Fruit fly (Drosophila melanogaster) whole organism, embryonic: Measurements from ENCODE around the gene scrib.
A peak's percentile ranks its signal among the peaks of the same experiment; 100 is the strongest.

Source experiments
- Adf1 ChIP-seq: fragments of 200-800 bp; sonication (Bioruptor generic); IDR thresholded peaks from 2 replicates; pipeline ENCODE4 v1.3.6; 2022; ENCODE audit warnings: missing biosample characterization, missing genetic modification characterization
- Atf3 ChIP-seq: fragments of 200-800 bp; sonication (Bioruptor generic); optimal IDR thresholded peaks from 3 replicates; lab custom pipeline; 2016; ENCODE audit warnings: missing biosample characterization, missing genetic modification characterization
- B-H1 ChIP-seq: fragments of 200-800 bp; sonication (Bioruptor generic); IDR thresholded peaks from 3 replicates; pipeline ENCODE4 v1.3.6; 2022; ENCODE audit warnings: missing biosample characterization, missing genetic modification characterization
- CG10979 ChIP-seq: fragments of 200-800 bp; sonication (Bioruptor generic); optimal IDR thresholded peaks from 2 replicates; lab custom pipeline; 2018; ENCODE audit warnings: missing biosample characterization, mild to moderate bottlenecking, missing genetic modification characterization, moderate library complexity
- CG11247 ChIP-seq: fragments of 200-800 bp; sonication (Bioruptor generic); IDR thresholded peaks from 2 replicates; pipeline ENCODE4 v1.3.6; 2022; ENCODE audit warnings: missing biosample characterization, missing genetic modification characterization
- CG11723 ChIP-seq: fragments of 200-800 bp; sonication (Bioruptor generic); optimal IDR thresholded peaks from 2 replicates; lab custom pipeline; 2017; ENCODE audit warnings: missing biosample characterization, mild to moderate bottlenecking, missing genetic modification characterization
- CG12391 ChIP-seq: fragments of 200-800 bp; sonication (Bioruptor generic); optimal IDR thresholded peaks from 3 replicates; lab custom pipeline; 2018; ENCODE audit warnings: missing biosample characterization, mild to moderate bottlenecking, missing genetic modification characterization, moderate library complexity
- CG17568 ChIP-seq: fragments of 200-800 bp; sonication (Bioruptor generic); optimal IDR thresholded peaks from 2 replicates; lab custom pipeline; 2018; ENCODE audit warnings: missing biosample characterization, mild to moderate bottlenecking, missing genetic modification characterization, moderate library complexity
- CG17802 ChIP-seq: fragments of 200-800 bp; sonication (Bioruptor generic); optimal IDR thresholded peaks from 2 replicates; lab custom pipeline; 2018; ENCODE audit warnings: missing biosample characterization, mild to moderate bottlenecking, missing genetic modification characterization, moderate library complexity
- CG2116 ChIP-seq: fragments of 200-800 bp; sonication (Bioruptor generic); optimal IDR thresholded peaks from 3 replicates; lab custom pipeline; 2018; ENCODE audit warnings: missing biosample characterization, mild to moderate bottlenecking, missing genetic modification characterization
- CG2202 ChIP-seq: fragments of 200-800 bp; sonication (Bioruptor generic); optimal IDR thresholded peaks from 2 replicates; lab custom pipeline; 2018; ENCODE audit warnings: missing biosample characterization, mild to moderate bottlenecking, missing genetic modification characterization
- CG2889 ChIP-seq: fragments of 200-800 bp; sonication (Bioruptor generic); IDR thresholded peaks from 3 replicates; pipeline ENCODE4 v1.3.6; 2022; ENCODE audit warnings: missing biosample characterization, missing genetic modification characterization
- CG31224 ChIP-seq: fragments of 200-800 bp; sonication (Bioruptor generic); IDR thresholded peaks from 2 replicates; pipeline ENCODE4 v1.3.6; 2022; ENCODE audit warnings: missing biosample characterization, missing genetic modification characterization
- CG34376 ChIP-seq: fragments of 200-800 bp; sonication (Bioruptor generic); optimal IDR thresholded peaks from 2 replicates; lab custom pipeline; 2018; ENCODE audit warnings: missing biosample characterization, mild to moderate bottlenecking, missing genetic modification characterization
- CG5245 ChIP-seq: fragments of 200-800 bp; sonication (Bioruptor generic); optimal IDR thresholded peaks from 3 replicates; lab custom pipeline; 2016; ENCODE audit warnings: missing biosample characterization, missing genetic modification characterization
- CG6689 ChIP-seq: fragments of 200-800 bp; sonication (Bioruptor generic); IDR thresholded peaks from 2 replicates; pipeline ENCODE4 v1.3.6; 2022; ENCODE audit warnings: missing biosample characterization, missing genetic modification characterization
- CHES-1-like ChIP-seq: fragments of 200-800 bp; sonication (Bioruptor generic); optimal IDR thresholded peaks from 2 replicates; lab custom pipeline; 2016; ENCODE audit warnings: missing biosample characterization, missing genetic modification characterization
- CkIIα-i1 ChIP-seq: fragments of 200-800 bp; sonication (Bioruptor generic); IDR thresholded peaks from 2 replicates; pipeline ENCODE4 v1.3.6; 2022; ENCODE audit warnings: missing biosample characterization, missing genetic modification characterization
- CoRest ChIP-seq: fragments of 200-800 bp; sonication (Bioruptor generic); optimal IDR thresholded peaks from 3 replicates; lab custom pipeline; 2018; ENCODE audit warnings: missing biosample characterization, mild to moderate bottlenecking, missing genetic modification characterization, moderate library complexity
- Deaf1 ChIP-seq: fragments of 200-800 bp; optimal IDR thresholded peaks from 3 replicates; lab custom pipeline; 2019; ENCODE audit warnings: missing biosample characterization, mild to moderate bottlenecking, missing genetic modification characterization, moderate library complexity
- Dip2 ChIP-seq: fragments of 200-800 bp; sonication (Bioruptor generic); IDR thresholded peaks from 2 replicates; pipeline ENCODE4 v1.3.6; 2022; ENCODE audit warnings: missing biosample characterization, missing genetic modification characterization
- Doc2 ChIP-seq: fragments of 200-800 bp; sonication (Bioruptor generic); IDR thresholded peaks from 2 replicates; pipeline ENCODE4 v1.3.6; 2022; ENCODE audit warnings: missing biosample characterization, missing genetic modification characterization
- Fer2 ChIP-seq: fragments of 200-800 bp; sonication (Bioruptor generic); optimal IDR thresholded peaks from 2 replicates; lab custom pipeline; 2018; ENCODE audit warnings: missing biosample characterization, mild to moderate bottlenecking, missing genetic modification characterization, moderate library complexity
- Fer3 ChIP-seq: fragments of 200-800 bp; sonication (Bioruptor generic); optimal IDR thresholded peaks from 2 replicates; lab custom pipeline; 2018; ENCODE audit warnings: missing biosample characterization, mild to moderate bottlenecking, missing genetic modification characterization, moderate library complexity
- HLH3B ChIP-seq: fragments of 200-800 bp; sonication (Bioruptor generic); IDR thresholded peaks from 2 replicates; pipeline ENCODE4 v1.3.6; 2022; ENCODE audit warnings: missing biosample characterization, missing genetic modification characterization
- HLHmδ ChIP-seq: fragments of 200-800 bp; sonication (Bioruptor generic); optimal IDR thresholded peaks from 2 replicates; lab custom pipeline; 2018; ENCODE audit warnings: missing biosample characterization, mild to moderate bottlenecking, missing genetic modification characterization, moderate library complexity
- HmgD ChIP-seq: fragments of 200-800 bp; sonication (Bioruptor generic); optimal IDR thresholded peaks from 3 replicates; lab custom pipeline; 2016; ENCODE audit warnings: missing biosample characterization, missing genetic modification characterization
- Hsf ChIP-seq: fragments of 200-800 bp; sonication (Bioruptor generic); optimal IDR thresholded peaks from 3 replicates; lab custom pipeline; 2016; ENCODE audit warnings: missing biosample characterization, missing genetic modification characterization
- Jarid2 ChIP-seq: fragments of 200-800 bp; sonication (Bioruptor generic); optimal IDR thresholded peaks from 3 replicates; lab custom pipeline; 2017; ENCODE audit warnings: mild to moderate bottlenecking, missing biosample characterization, missing genetic modification reagents, missing genetic modification characterization
- NFAT ChIP-seq: fragments of 200-800 bp; sonication (Bioruptor generic); IDR thresholded peaks from 2 replicates; pipeline ENCODE4 v1.3.6; 2022; ENCODE audit warnings: missing biosample characterization, missing genetic modification characterization
- Nf-YC ChIP-seq: fragments of 200-800 bp; optimal IDR thresholded peaks from 3 replicates; lab custom pipeline; 2019; ENCODE audit warnings: missing biosample characterization, mild to moderate bottlenecking, missing genetic modification characterization, moderate library complexity
- Oaz ChIP-seq: fragments of 200-800 bp; sonication (Bioruptor generic); IDR thresholded peaks from 2 replicates; pipeline ENCODE4 v1.3.6; 2022; ENCODE audit warnings: missing biosample characterization, missing genetic modification characterization
- Ptx1 ChIP-seq: fragments of 200-800 bp; sonication (Bioruptor generic); IDR thresholded peaks from 2 replicates; pipeline ENCODE4 v1.3.6; 2022; ENCODE audit warnings: missing biosample characterization, missing genetic modification characterization
- Sin3A ChIP-seq: fragments of >200 bp; optimal IDR thresholded peaks from 2 replicates; lab custom pipeline; 2018
- Sox102F ChIP-seq: fragments of 200-800 bp; sonication (Bioruptor generic); optimal IDR thresholded peaks from 2 replicates; lab custom pipeline; 2018; ENCODE audit warnings: missing biosample characterization, mild to moderate bottlenecking, missing genetic modification characterization, moderate library complexity
- Vsx1 ChIP-seq: fragments of 200-800 bp; sonication (Bioruptor generic); optimal IDR thresholded peaks from 2 replicates; lab custom pipeline; 2017; ENCODE audit warnings: missing biosample characterization, mild to moderate bottlenecking, missing genetic modification characterization, missing genetic modification reagents
- YL-1 ChIP-seq: fragments of 200-800 bp; sonication (Bioruptor generic); optimal IDR thresholded peaks from 3 replicates; lab custom pipeline; 2017; ENCODE audit warnings: missing biosample characterization, mild to moderate bottlenecking, missing genetic modification characterization
- bbx ChIP-seq: fragments of 200-800 bp; sonication (Bioruptor generic); IDR thresholded peaks from 2 replicates; pipeline ENCODE4 v1.3.6; 2022; ENCODE audit warnings: missing biosample characterization, missing genetic modification characterization; ENCODE audit not compliant: partially characterized antibody
- bcd ChIP-seq: fragments of 200-800 bp; sonication (Bioruptor generic); optimal IDR thresholded peaks from 2 replicates; lab custom pipeline; 2017; ENCODE audit warnings: missing biosample characterization, mild to moderate bottlenecking, missing genetic modification characterization
- btn ChIP-seq: fragments of 200-800 bp; sonication (Bioruptor generic); optimal IDR thresholded peaks from 2 replicates; lab custom pipeline; 2016; ENCODE audit warnings: missing biosample characterization, missing genetic modification characterization
- da ChIP-seq: fragments of 200-800 bp; sonication (Bioruptor generic); optimal IDR thresholded peaks from 2 replicates; lab custom pipeline; 2016; ENCODE audit warnings: missing biosample characterization, missing genetic modification characterization
- danr ChIP-seq: fragments of 200-800 bp; sonication (Bioruptor generic); IDR thresholded peaks from 2 replicates; pipeline ENCODE4 v1.3.6; 2022; ENCODE audit warnings: missing biosample characterization, missing genetic modification characterization
- dmrt99B ChIP-seq: fragments of 200-800 bp; sonication (Bioruptor generic); optimal IDR thresholded peaks from 2 replicates; lab custom pipeline; 2018; ENCODE audit warnings: missing biosample characterization, mild to moderate bottlenecking, missing genetic modification characterization, moderate library complexity
- dysf ChIP-seq: fragments of 200-800 bp; sonication (Bioruptor generic); IDR thresholded peaks from 3 replicates; pipeline ENCODE4 v1.3.6; 2022; ENCODE audit warnings: missing biosample characterization, missing genetic modification characterization
- fru ChIP-seq: fragments of >200 bp; optimal IDR thresholded peaks from 2 replicates; lab custom pipeline; 2017
- h ChIP-seq: fragments of >200 bp; optimal IDR thresholded peaks from 2 replicates; lab custom pipeline; 2017
- klu ChIP-seq: fragments of 200-800 bp; sonication (Bioruptor generic); IDR thresholded peaks from 2 replicates; pipeline ENCODE4 v1.3.6; 2022; ENCODE audit warnings: missing biosample characterization, missing genetic modification characterization
- lab ChIP-seq: fragments of 200-800 bp; sonication (Bioruptor generic); optimal IDR thresholded peaks from 3 replicates; lab custom pipeline; 2017; ENCODE audit warnings: missing biosample characterization, missing genetic modification characterization, mild to moderate bottlenecking, moderate library complexity, missing genetic modification reagents
- otp ChIP-seq: fragments of 200-800 bp; sonication (Bioruptor generic); IDR thresholded peaks from 3 replicates; pipeline ENCODE4, ENCODE4 v1.3.6; 2022; ENCODE audit warnings: missing biosample characterization, missing genetic modification characterization
- sisA ChIP-seq: fragments of 200-800 bp; sonication (Bioruptor generic); IDR thresholded peaks from 2 replicates; pipeline ENCODE4 v1.3.6; 2022; ENCODE audit warnings: missing biosample characterization, missing genetic modification characterization
- tgo ChIP-seq: fragments of 200-800 bp; sonication (Bioruptor generic); IDR thresholded peaks from 3 replicates; pipeline ENCODE4 v1.3.6; 2022; ENCODE audit warnings: missing biosample characterization, missing genetic modification characterization
- tna ChIP-seq: fragments of 200-800 bp; sonication (Bioruptor generic); IDR thresholded peaks from 2 replicates; pipeline ENCODE4 v1.3.6; 2022; ENCODE audit warnings: missing biosample characterization, missing genetic modification characterization; ENCODE audit not compliant: partially characterized antibody
- vnd ChIP-seq: fragments of 200-800 bp; sonication (Bioruptor generic); IDR thresholded peaks from 3 replicates; pipeline ENCODE4 v1.3.6; 2022; ENCODE audit warnings: missing biosample characterization, missing genetic modification characterization; ENCODE audit not compliant: partially characterized antibody

scrib gene

DNA sequence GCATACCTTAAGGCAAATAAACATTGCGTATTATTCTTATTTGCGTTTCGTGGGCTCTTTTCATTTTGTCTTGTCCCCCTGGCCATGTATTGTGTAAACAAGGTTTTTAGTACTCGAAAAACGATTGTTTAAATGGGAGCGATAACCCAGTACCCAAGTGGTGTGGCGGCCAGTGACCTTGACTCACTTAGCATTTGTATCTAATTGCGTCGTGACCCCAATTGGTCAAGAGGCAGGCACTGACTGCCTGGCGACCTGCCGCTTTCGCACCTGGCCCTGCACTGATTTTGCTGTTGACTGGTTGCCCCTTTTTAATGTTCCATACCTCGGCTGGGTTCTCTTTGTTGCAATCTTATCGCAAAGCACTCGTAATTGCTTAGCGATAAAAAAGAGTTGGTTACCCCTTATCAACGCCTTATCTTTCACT, 52.0 kb downstream of the scrib start (continued):
- TF ChIP-seq tgo (GFP tag; lab: Robert Waterston, UW): no peak
- TF ChIP-seq Nf-YC (tag; lab: Kevin White, UChicago): no peak
- no peak for TF ChIP-seq bcd (GFP tag; lab: Kevin White, UChicago)
- TF ChIP-seq Doc2 (GFP tag; lab: Robert Waterston, UW): no peak
- TF ChIP-seq CG6689: no peak
- TF ChIP-seq Fer2 (tag; lab: Kevin White, UChicago): no peak
- TF ChIP-seq CG12391 (tag; lab: Kevin White, UChicago): no peak
- TF ChIP-seq CG2202 (tag; lab: Kevin White, UChicago): no peak
- TF ChIP-seq HLHmδ (GFP tag; lab: Kevin White, UChicago): no peak
- no peak for TF ChIP-seq btn (GFP tag; lab: Kevin White, UChicago)
- TF ChIP-seq CG11723 (GFP tag; lab: Kevin White, UChicago): no peak
- TF ChIP-seq Atf3 (GFP tag; lab: Kevin White, UChicago): no peak
- no peak for TF ChIP-seq CG5245 (GFP tag; lab: Kevin White, UChicago)
- TF ChIP-seq CHES-1-like (GFP tag; lab: Kevin White, UChicago): no peak
- peak; percentile 64 for TF ChIP-seq CG34376 (GFP tag; lab: Kevin White, UChicago)
- TF ChIP-seq Sox102F (GFP tag; lab: Kevin White, UChicago): peak; percentile 20
- no peak for TF ChIP-seq tna
- TF ChIP-seq fru: no peak
- TF ChIP-seq sisA (GFP tag; lab: Robert Waterston, UW): no peak
- no peak for TF ChIP-seq Dip2 (GFP tag; lab: Robert Waterston, UW)
- peak; percentile 2 for TF ChIP-seq Deaf1 (tag; lab: Kevin White, UChicago)
- TF ChIP-seq CkIIα-i1 (GFP tag; lab: Robert Waterston, UW): no peak
- TF ChIP-seq lab (GFP tag; lab: Kevin White, UChicago): peak; percentile 67
- TF ChIP-seq B-H1: no peak
- no peak for TF ChIP-seq HmgD (GFP tag; lab: Kevin White, UChicago)
- no peak; the same call in 1 of the 2 replicates for TF ChIP-seq HLH3B (GFP tag; lab: Robert Waterston, UW)
- TF ChIP-seq Adf1 (GFP tag; lab: Robert Waterston, UW): peak; percentile 26; the same call in 1 of the 2 replicates
- no peak for TF ChIP-seq dysf (GFP tag; lab: Robert Waterston, UW)
- no peak for TF ChIP-seq bbx (GFP tag; lab: Robert Waterston, UW)
- no peak for TF ChIP-seq h (lab: Kevin White, UChicago)
- no peak for TF ChIP-seq otp (GFP tag; lab: Robert Waterston, UW)
- no peak for TF ChIP-seq CG10979
- TF ChIP-seq Hsf: no peak
- no peak for TF ChIP-seq Ptx1 (GFP tag; lab: Robert Waterston, UW)
- TF ChIP-seq Fer3 (tag; lab: Kevin White, UChicago): no peak
- TF ChIP-seq CG17568 (GFP tag; lab: Kevin White, UChicago): no peak
- TF ChIP-seq CG31224 (GFP tag; lab: Robert Waterston, UW): no peak
- TF ChIP-seq Oaz (GFP tag; lab: Robert Waterston, UW): no peak
- no peak for TF ChIP-seq CG2116 (GFP tag; lab: Kevin White, UChicago)
- TF ChIP-seq da: no peak
- TF ChIP-seq NFAT (GFP tag; lab: Robert Waterston, UW): no peak
- TF ChIP-seq CoRest (tag; lab: Kevin White, UChicago): no peak
- no peak for TF ChIP-seq YL-1 (GFP tag; lab: Kevin White, UChicago)
- no peak for TF ChIP-seq CG2889
- TF ChIP-seq Sin3A (lab: Kevin White, UChicago): no peak
- TF ChIP-seq CG11247 (GFP tag; lab: Robert Waterston, UW): 0 out of 2 replicates have a peak, but pooled peaks have one; percentile 7
- TF ChIP-seq danr (GFP tag; lab: Robert Waterston, UW): no peak
- TF ChIP-seq Vsx1 (GFP tag; lab: Kevin White, UChicago): peak; percentile 33
- TF ChIP-seq CG17802 (tag; lab: Kevin White, UChicago): no peak
- no peak for TF ChIP-seq dmrt99B
- TF ChIP-seq klu (GFP tag; lab: Robert Waterston, UW): no peak
- peak; percentile 60 for TF ChIP-seq Jarid2 (GFP tag; lab: Kevin White, UChicago)
- TF ChIP-seq vnd (GFP tag; lab: Robert Waterston, UW): 0 out of 3 replicates have a peak, but pooled peaks have one; percentile 37
